Fruit fly (Drosophila melanogaster): ENCODE results near the gene mRpL47.

Gene mRpL47

dm6 chr3R:9515860-9516344, at the start of gene mRpL47, which contains the start of the genes CG8176 and Kdm3 (continued):
- TF ChIP-seq Taf1 (GFP tag; IDR thresholded peaks at IDR 0.05) (no peak), CkIIα-i1 (GFP tag; IDR thresholded peaks at IDR 0.05) (no peak), CG2889 (GFP tag; IDR thresholded peaks at IDR 0.05) (no peak), CG4360 (GFP tag; IDR thresholded peaks at IDR 0.05) (no peak), HHEX (GFP tag; optimal IDR thresholded peaks at IDR 0.05) (no peak), az2 (GFP tag; optimal IDR thresholded peaks at IDR 0.05) (peak; percentile 31), PHDP (tag; optimal IDR thresholded peaks at IDR 0.05) (peak; percentile 1), CG7963 (GFP tag; IDR thresholded peaks at IDR 0.05; ENCODE audit: partially characterized antibody) (no peak), z (GFP tag; IDR thresholded peaks at IDR 0.05) (no peak), CG4820 (GFP tag; optimal IDR thresholded peaks at IDR 0.05) (peak; percentile 45), Gug (GFP tag; IDR thresholded peaks at IDR 0.05) (peak; percentile 81; the same call in 3 of the 4 replicates), CG9215 (GFP tag; IDR thresholded peaks at IDR 0.05) (no peak), btn (GFP tag; optimal IDR thresholded peaks at IDR 0.05) (no peak), CG14441 (GFP tag; IDR thresholded peaks at IDR 0.05) (no peak), CG5245 (GFP tag; optimal IDR thresholded peaks at IDR 0.05) (peak; percentile 37), CG11247 (GFP tag; IDR thresholded peaks at IDR 0.05) (no peak), CG17568 (GFP tag; optimal IDR thresholded peaks at IDR 0.05) (no peak), Hr39 (optimal IDR thresholded peaks at IDR 0.05) (no peak), NC2α (GFP tag; optimal IDR thresholded peaks at IDR 0.05) (peak; percentile 32), Ptx1 (GFP tag; IDR thresholded peaks at IDR 0.05) (no peak), CG15601 (tag; optimal IDR thresholded peaks at IDR 0.05) (peak; percentile 81), H15 (GFP tag; IDR thresholded peaks at IDR 0.05) (no peak), CG7745 (tag; optimal IDR thresholded peaks at IDR 0.05) (peak; percentile 55), Bgb (GFP tag; IDR thresholded peaks at IDR 0.05; ENCODE audit: partially characterized antibody) (no peak), ewg (GFP tag; optimal IDR thresholded peaks at IDR 0.05) (peak; percentile 37), CG2712 (tag; optimal IDR thresholded peaks at IDR 0.05) (peak; percentile 68), CG13624 (GFP tag; optimal IDR thresholded peaks at IDR 0.05) (peak; percentile 77), Jarid2 (GFP tag; optimal IDR thresholded peaks at IDR 0.05) (no peak), emc (GFP tag; optimal IDR thresholded peaks at IDR 0.05) (peak; percentile 43), ro (GFP tag; IDR thresholded peaks at IDR 0.05) (no peak), zen (tag; optimal IDR thresholded peaks at IDR 0.05) (peak; percentile 66), D19B (GFP tag; optimal IDR thresholded peaks at IDR 0.05) (no peak), CG17361 (GFP tag; IDR thresholded peaks at IDR 0.05) (no peak), CG11504 (tag; optimal IDR thresholded peaks at IDR 0.05) (no peak), lilli (GFP tag; optimal IDR thresholded peaks at IDR 0.05) (peak; percentile 85), Sry-β (GFP tag; optimal IDR thresholded peaks at IDR 0.05) (no peak), gcm (GFP tag; optimal IDR thresholded peaks at IDR 0.05) (no peak), CG31224 (GFP tag; IDR thresholded peaks at IDR 0.05) (no peak), Dek (tag; optimal IDR thresholded peaks at IDR 0.05) (peak; percentile 66), CG1647 (GFP tag; optimal IDR thresholded peaks at IDR 0.05) (peak; percentile 86), CG13123 (GFP tag; optimal IDR thresholded peaks at IDR 0.05) (peak; percentile 71), seq (GFP tag; IDR thresholded peaks at IDR 0.05) (no peak), CG30431 (GFP tag; optimal IDR thresholded peaks at IDR 0.05) (peak; percentile 19), exex (tag; optimal IDR thresholded peaks at IDR 0.05) (peak; percentile 56), C15 (GFP tag; IDR thresholded peaks at IDR 0.05) (no peak), vnd (GFP tag; IDR thresholded peaks at IDR 0.05; ENCODE audit: partially characterized antibody) (no peak), Meics (GFP tag; optimal IDR thresholded peaks at IDR 0.05) (peak; percentile 30), dimm (GFP tag; IDR thresholded peaks at IDR 0.05) (no peak), unc-4 (GFP tag; IDR thresholded peaks at IDR 0.05; ENCODE audit: partially characterized antibody) (no peak), dm (GFP tag; optimal IDR thresholded peaks at IDR 0.05) (peak; percentile 89), Awh (GFP tag; IDR thresholded peaks at IDR 0.05) (no peak), shn (GFP tag; optimal IDR thresholded peaks at IDR 0.05) (peak; percentile 79)
